Worm (Caenorhabditis elegans): ENCODE data around the gene sre-46.

- TF ChIP-seq cog-1 (tag; optimal IDR thresholded peaks at IDR 0.05) (no peak), T22C8.4 (GFP tag; IDR thresholded peaks at IDR 0.05) (no peak), med-1 (GFP tag; optimal IDR thresholded peaks at IDR 0.05; ENCODE audit: insufficient read depth) (no peak), ref-1 (GFP tag; conservative IDR thresholded peaks at IDR 0.05) (no peak), flt-1 (GFP tag; IDR thresholded peaks at IDR 0.05) (no peak)
These were observed 29.0 kb upstream of the sre-46 start for ce11 chrII:13750128-13750527.

Data from whole organism, midembryonic.